Worm (Caenorhabditis elegans) whole organism, early embryonic: ENCODE data around the gene fubl-1.

ENCODE experiments used
- aly-1 ChIP-seq: sonication (generic microtip); optimal IDR thresholded peaks from 2 replicates; lab custom pipeline; 2016; ENCODE audit warnings: missing genetic modification characterization, missing compliant biosample characterization
- ama-1 ChIP-seq: fragments of 150-350 bp; optimal IDR thresholded peaks from 2 replicates; lab custom pipeline; 2014
- ceh-13 ChIP-seq: fragments of 200-800 bp; sonication (Bioruptor generic); optimal IDR thresholded peaks from 2 replicates; lab custom pipeline; 2018; ENCODE audit warnings: mild to moderate bottlenecking, missing genetic modification characterization, missing compliant biosample characterization
- ceh-36 ChIP-seq: sonication (generic microtip); optimal IDR thresholded peaks from 2 replicates; lab custom pipeline; 2016; ENCODE audit warnings: missing genetic modification characterization, inconsistent platforms, missing compliant biosample characterization
- ets-7 ChIP-seq: sonication (generic microtip); optimal IDR thresholded peaks from 2 replicates; lab custom pipeline; 2016; ENCODE audit warnings: missing genotype, missing genetic modification characterization, missing compliant biosample characterization
- flt-1 ChIP-seq: fragments of 200-800 bp; sonication (Bioruptor generic); IDR thresholded peaks from 2 replicates; pipeline ENCODE4 v1.3.6; 2022; ENCODE audit warnings: missing genetic modification characterization, missing compliant biosample characterization
- pes-1 ChIP-seq: fragments of 200-800 bp; sonication (Bioruptor generic); IDR thresholded peaks from 2 replicates; pipeline ENCODE4 v1.3.6; 2022; ENCODE audit warnings: missing genetic modification reagents, missing genetic modification characterization, missing compliant biosample characterization
- sea-1 ChIP-seq: fragments of 200-800 bp; sonication (Bioruptor generic); conservative IDR thresholded peaks from 2 replicates; pipeline ENCODE4 v1.3.6; 2022; ENCODE audit warnings: missing genetic modification characterization, missing compliant biosample characterization
- tra-4 ChIP-seq: sonication (generic microtip); optimal IDR thresholded peaks from 2 replicates; lab custom pipeline; 2017; ENCODE audit warnings: missing genetic modification characterization, missing compliant biosample characterization

- no peak for TF ChIP-seq ama-1 (lab: Kevin White, UChicago)
- no peak for TF ChIP-seq aly-1 (tag; lab: Kevin White, UChicago)
- no peak for TF ChIP-seq ceh-13
- TF ChIP-seq ceh-36 (tag; lab: Kevin White, UChicago): no peak
- TF ChIP-seq pes-1 (GFP tag; lab: Robert Waterston, UW): no peak
- TF ChIP-seq ets-7: no peak
- no peak for TF ChIP-seq tra-4 (tag; lab: Kevin White, UChicago)
- TF ChIP-seq sea-1 (GFP tag; lab: Robert Waterston, UW): no peak
- TF ChIP-seq flt-1 (GFP tag; lab: Robert Waterston, UW): no peak
Measured at ce11 chrV:10280112-10280511, 41.4 kb upstream of the fubl-1 start.
